Worm (Caenorhabditis elegans): ENCODE measurements around the gene frpr-15.

Gene frpr-15

ce11 chrV:12729220-12729619, 49.3 kb downstream of the frpr-15 start, which contains the start of gene R11D1.10:
Gene R11D1.10 (plus strand): TSS chrV:12729520.
- TF ChIP-seq dmd-9 (GFP tag; IDR thresholded peaks at IDR 0.05), result no peak
- no peak for TF ChIP-seq egl-27 (tag; optimal IDR thresholded peaks at IDR 0.05)
- no peak for TF ChIP-seq nhr-25 (tag; optimal IDR thresholded peaks at IDR 0.05; ENCODE audit: borderline replicate concordance, insufficient read depth)
- TF ChIP-seq mdl-1 (tag; optimal IDR thresholded peaks at IDR 0.05), result no peak
- no peak for TF ChIP-seq mes-2 (tag; optimal IDR thresholded peaks at IDR 0.05; ENCODE audit: poor library complexity, severe bottlenecking)
- no peak for TF ChIP-seq lin-1 (GFP tag; IDR thresholded peaks at IDR 0.05)
- no peak for TF ChIP-seq ceh-62 (tag; optimal IDR thresholded peaks at IDR 0.05)
- no peak for TF ChIP-seq nhr-42 (GFP tag; IDR thresholded peaks at IDR 0.05)
- no peak for TF ChIP-seq pha-4 (GFP tag; IDR thresholded peaks at IDR 0.05)
- TF ChIP-seq pha-4 (tag; optimal IDR thresholded peaks at IDR 0.05), result no peak
- TF ChIP-seq mdt-29 (GFP tag; IDR thresholded peaks at IDR 0.05), result no peak
- TF ChIP-seq F26F4.8 (GFP tag; conservative IDR thresholded peaks at IDR 0.05), result no peak
- TF ChIP-seq Y5F2A.4 (GFP tag; optimal IDR thresholded peaks at IDR 0.05), result no peak
- no peak for TF ChIP-seq ceh-28 (tag; optimal IDR thresholded peaks at IDR 0.05)
- TF ChIP-seq Y75B8A.6 (GFP tag; IDR thresholded peaks at IDR 0.05), result no peak
- no peak for TF ChIP-seq unc-62 (GFP tag; optimal IDR thresholded peaks at IDR 0.05 in 1 of 2)
- no peak for TF ChIP-seq unc-62 (tag; optimal IDR thresholded peaks at IDR 0.05)
- TF ChIP-seq attf-4 (tag; optimal IDR thresholded peaks at IDR 0.05), result no peak
- no peak for TF ChIP-seq dve-1 (tag; optimal IDR thresholded peaks at IDR 0.05; ENCODE audit: insufficient read depth)
- no peak for TF ChIP-seq F37D6.2 (tag; optimal IDR thresholded peaks at IDR 0.05)
- no peak for TF ChIP-seq nhr-28 (tag; optimal IDR thresholded peaks at IDR 0.05)
- no peak for TF ChIP-seq nhr-102 (tag; optimal IDR thresholded peaks at IDR 0.05)

DNA sequence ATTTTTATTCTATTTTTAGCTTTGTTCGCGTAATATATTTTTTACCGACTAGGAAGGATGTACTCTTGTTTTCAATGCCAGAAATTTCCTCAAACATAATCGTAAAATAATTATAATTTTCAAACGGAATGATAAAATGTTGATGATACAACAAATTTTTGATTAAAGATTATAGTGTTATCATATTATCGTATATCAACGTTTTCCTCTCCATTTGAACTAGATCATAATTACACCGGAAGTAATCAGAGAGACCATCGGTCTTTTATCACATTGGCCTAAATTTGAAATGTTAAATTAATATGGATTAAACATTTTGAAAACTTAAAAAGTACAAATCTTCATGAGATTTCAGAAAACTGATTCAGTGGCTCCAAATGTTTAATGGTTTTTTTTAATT, 52.8 kb downstream of the frpr-15 start:
- TF ChIP-seq nhr-28 (tag; optimal IDR thresholded peaks at IDR 0.05) (peak; percentile 61), ceh-20 (GFP tag; IDR thresholded peaks at IDR 0.05) (no peak), ctbp-1 (GFP tag; IDR thresholded peaks at IDR 0.05) (no peak), ama-1 (optimal IDR thresholded peaks at IDR 0.05) (no peak), Y5F2A.4 (GFP tag; optimal IDR thresholded peaks at IDR 0.05) (no peak), dmd-9 (GFP tag; IDR thresholded peaks at IDR 0.05) (no peak), mxl-3 (GFP tag; optimal IDR thresholded peaks at IDR 0.05) (no peak), lin-1 (GFP tag; IDR thresholded peaks at IDR 0.05) (no peak), sdz-12 (GFP tag; optimal IDR thresholded peaks at IDR 0.05) (no peak), lim-7 (GFP tag; IDR thresholded peaks at IDR 0.05) (no peak), ceh-44 (GFP tag; IDR thresholded peaks at IDR 0.05) (no peak), daf-16 (GFP tag; optimal IDR thresholded peaks at IDR 0.05) (no peak), daf-16 (tag; optimal IDR thresholded peaks at IDR 0.05) (peak; percentile 56), zip-11 (GFP tag; IDR thresholded peaks at IDR 0.05) (no peak), nhr-10 (tag; optimal IDR thresholded peaks at IDR 0.05) (no peak), lin-15B (tag; optimal IDR thresholded peaks at IDR 0.05) (no peak), nhr-237 (tag; optimal IDR thresholded peaks at IDR 0.05) (no peak), dmd-8 (GFP tag; IDR thresholded peaks at IDR 0.05) (no peak), nhr-111 (GFP tag; optimal IDR thresholded peaks at IDR 0.05) (no peak), ZK546.5 (tag; optimal IDR thresholded peaks at IDR 0.05) (no peak), unc-62 (GFP tag; optimal IDR thresholded peaks at IDR 0.05 in 1 of 2) (no peak), unc-62 (tag; optimal IDR thresholded peaks at IDR 0.05) (no peak), snpc-4 (tag; optimal IDR thresholded peaks at IDR 0.05) (no peak), nhr-102 (tag; optimal IDR thresholded peaks at IDR 0.05) (no peak), nhr-77 (tag; optimal IDR thresholded peaks at IDR 0.05) (peak; percentile 55), hlh-30 (tag; optimal IDR thresholded peaks at IDR 0.05; ENCODE audit: insufficient read depth) (no peak), unc-130 (GFP tag; optimal IDR thresholded peaks at IDR 0.05) (no peak), egl-43 (GFP tag; IDR thresholded peaks at IDR 0.05) (no peak), zag-1 (tag; optimal IDR thresholded peaks at IDR 0.05) (no peak), nhr-11 (tag; optimal IDR thresholded peaks at IDR 0.05) (no peak), tag-97 (GFP tag; IDR thresholded peaks at IDR 0.05) (no peak), ces-1 (GFP tag; optimal IDR thresholded peaks at IDR 0.05) (no peak), dmd-6 (GFP tag; IDR thresholded peaks at IDR 0.05) (no peak), aly-2 (tag; optimal IDR thresholded peaks at IDR 0.05) (no peak), dpl-1 (GFP tag; optimal IDR thresholded peaks at IDR 0.05) (no peak), dve-1 (tag; optimal IDR thresholded peaks at IDR 0.05; ENCODE audit: insufficient read depth) (peak; percentile 42), fkh-10 (GFP tag; optimal IDR thresholded peaks at IDR 0.05) (no peak), pqm-1 (tag; optimal IDR thresholded peaks at IDR 0.05) (peak; percentile 58)
